Worm (Caenorhabditis elegans) whole organism, young adult: ENCODE data around the gene sna-3.
A peak's percentile ranks its signal among the peaks of the same experiment; 100 is the strongest.

Experiments used
- B0019.2 ChIP-seq: fragments of 200-800 bp; sonication (Bioruptor generic); conservative IDR thresholded peaks from 2 replicates; pipeline ENCODE4 v1.3.6; 2022; ENCODE audit warnings: missing genetic modification reagents, missing genetic modification characterization, missing compliant biosample characterization
- C17E4.6 ChIP-seq: fragments of 200-800 bp; sonication (Bioruptor generic); IDR thresholded peaks from 2 replicates; pipeline ENCODE4 v1.3.6; 2022; ENCODE audit warnings: missing genetic modification reagents, missing genetic modification characterization, missing compliant biosample characterization
- D2030.7 ChIP-seq: fragments of 200-800 bp; sonication (Bioruptor generic); IDR thresholded peaks from 2 replicates; pipeline ENCODE4 v1.3.6; 2022; ENCODE audit warnings: missing genetic modification reagents, missing genetic modification characterization, missing compliant biosample characterization
- egrh-3 ChIP-seq: fragments of 200-800 bp; sonication (Bioruptor generic); IDR thresholded peaks from 2 replicates; pipeline ENCODE4 v1.3.6; 2022; ENCODE audit warnings: missing genetic modification reagents, missing genetic modification characterization, missing compliant biosample characterization
- lin-35 ChIP-seq, 3 experiments: fragments of 150-350 bp in 2 of 3; sonication (generic microtip) in 1 of 3; optimal IDR thresholded peaks; 2 replicates each; lab custom pipeline; 2014 to 2018; ENCODE audit warnings: missing biosample characterization in 3 of 3, missing genetic modification characterization in 3 of 3, missing genetic modification reagents in 3 of 3
- lir-1 ChIP-seq: fragments of 200-800 bp; sonication (Bioruptor generic); conservative IDR thresholded peaks from 2 replicates; pipeline ENCODE4 v1.3.6; 2022; ENCODE audit warnings: missing genetic modification reagents, missing genetic modification characterization, missing compliant biosample characterization
- mcd-1 ChIP-seq: fragments of 200-800 bp; sonication (Bioruptor generic); IDR thresholded peaks from 2 replicates; pipeline ENCODE4 v1.3.6; 2022; ENCODE audit warnings: missing genetic modification reagents, missing genetic modification characterization, missing compliant biosample characterization
- nfya-1 ChIP-seq: sonication (generic microtip); optimal IDR thresholded peaks from 2 replicates; lab custom pipeline; 2017; ENCODE audit warnings: antibody characterized with exemption, missing compliant biosample characterization, missing genetic modification characterization, borderline replicate concordance; ENCODE audit not compliant: insufficient read depth
- snpc-4 ChIP-seq, 5 experiments: fragments of 150-350 bp in 1 of 5; sonication (generic microtip) in 4 of 5; optimal IDR thresholded peaks; 2 replicates each; lab custom pipeline; 2014 to 2018; ENCODE audit warnings: missing genetic modification characterization in 5 of 5, missing biosample characterization in 3 of 5, antibody characterized with exemption in 2 of 5, mild to moderate bottlenecking in 2 of 5, missing compliant biosample characterization in 2 of 5, missing genotype in 2 of 5, moderate library complexity in 2 of 5, missing genetic modification reagents in 1 of 5

The sna-3 gene

DNA sequence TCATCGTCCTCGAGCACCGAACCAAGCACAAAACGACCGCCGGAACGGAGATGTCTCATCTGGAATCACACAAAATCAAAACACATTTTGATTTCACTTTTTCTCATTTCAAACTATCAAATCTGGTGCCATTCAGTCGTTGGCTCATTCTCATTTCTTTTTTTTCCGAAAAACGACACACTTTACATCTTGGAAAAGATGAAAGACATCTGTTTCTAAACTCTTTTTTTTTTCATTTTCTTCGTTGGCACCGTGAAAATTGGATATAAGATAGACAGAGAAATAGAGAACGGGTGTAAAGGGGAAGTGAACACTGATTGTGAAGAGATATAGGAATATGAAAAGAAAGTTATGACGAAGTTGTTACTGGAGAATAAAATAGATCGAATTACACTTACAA, 50.2 kb downstream of the sna-3 start (continued):
- TF ChIP-seq nfya-1 (tag; lab: Kevin White, UChicago), result no peak

DNA sequence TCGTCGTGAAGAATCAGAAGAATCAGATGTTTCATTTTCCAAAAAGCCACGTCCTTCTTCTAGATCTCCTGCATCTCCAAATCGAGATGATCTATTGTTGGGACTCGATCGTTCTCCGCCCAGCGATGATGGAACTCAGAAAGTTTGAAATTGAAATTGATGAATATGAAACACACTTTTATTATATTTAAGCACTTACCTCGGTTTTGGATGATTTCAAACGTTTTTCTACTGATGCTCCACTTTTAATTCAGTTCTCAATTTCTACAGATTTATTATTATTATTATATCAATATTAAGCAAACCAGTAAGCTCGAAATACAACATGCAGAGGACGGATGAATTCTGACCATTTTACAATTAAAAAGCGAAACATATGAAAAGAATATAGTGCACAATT, 51.4 kb downstream of the sna-3 start:
- TF ChIP-seq snpc-4 (GFP tag; optimal IDR thresholded peaks at IDR 0.05; lab: Kevin White, UChicago), result no peak
- TF ChIP-seq snpc-4 (tag; optimal IDR thresholded peaks at IDR 0.05; lab: Kevin White, UChicago), result no peak
- TF ChIP-seq lin-35 (GFP tag; optimal IDR thresholded peaks at IDR 0.05; lab: Kevin White, UChicago), result no peak
- no peak for TF ChIP-seq lir-1 (GFP tag; lab: Robert Waterston, UW)
- no peak for TF ChIP-seq B0019.2 (GFP tag; lab: Robert Waterston, UW)
- no peak for TF ChIP-seq D2030.7

DNA sequence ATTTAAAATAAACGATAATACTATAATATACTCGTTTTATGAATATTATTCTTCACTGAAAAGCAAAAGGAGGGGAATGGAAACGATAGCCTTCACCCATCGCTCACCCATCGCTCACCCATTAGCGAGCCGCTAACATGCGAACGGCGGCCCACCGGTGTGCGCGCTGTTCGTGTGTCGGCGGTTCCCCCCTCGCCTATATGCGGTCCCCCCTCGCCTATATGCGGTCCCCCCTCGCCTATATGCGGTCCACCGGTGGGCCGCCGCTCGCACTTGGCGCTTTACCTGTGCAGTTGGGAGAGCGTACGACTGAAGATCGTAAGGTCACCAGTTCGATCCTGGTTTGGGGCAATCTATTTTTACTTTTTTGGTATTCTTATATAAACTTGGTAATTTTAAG, 52.9 kb downstream of the sna-3 start:
- TF ChIP-seq egrh-3 (GFP tag; lab: Robert Waterston, UW), result peak; percentile 83
- TF ChIP-seq mcd-1, result peak; percentile 25; the same call in 1 of the 2 replicates
- peak; percentile 31; the same call in 1 of the 2 replicates for TF ChIP-seq C17E4.6 (GFP tag; lab: Robert Waterston, UW)
